Fruit fly (Drosophila melanogaster) whole organism, embryonic: ENCODE measurements around the gene CG4293.

ENCODE experiments used
- B-H1 ChIP-seq: fragments of 200-800 bp; sonication (Bioruptor generic); IDR thresholded peaks from 3 replicates; pipeline ENCODE4 v1.3.6; 2022; ENCODE audit warnings: missing biosample characterization, missing genetic modification characterization
- BEAF-32 ChIP-seq: fragments of 200-800 bp; sonication (Bioruptor generic); optimal IDR thresholded peaks from 3 replicates; lab custom pipeline; 2017; ENCODE audit warnings: missing biosample characterization, missing genetic modification characterization, mild to moderate bottlenecking, moderate library complexity, missing genetic modification reagents
- CG10267 ChIP-seq: fragments of 200-800 bp; sonication (Bioruptor generic); optimal IDR thresholded peaks from 2 replicates; lab custom pipeline; 2018; ENCODE audit warnings: missing biosample characterization, mild to moderate bottlenecking, missing genetic modification characterization, moderate library complexity
- CG10366 ChIP-seq: fragments of 200-800 bp; sonication (Bioruptor generic); IDR thresholded peaks from 2 replicates; pipeline ENCODE4 v1.3.6; 2022; ENCODE audit warnings: missing biosample characterization, missing genetic modification characterization
- CG10654 ChIP-seq: fragments of 200-800 bp; sonication (Bioruptor generic); optimal IDR thresholded peaks from 2 replicates; lab custom pipeline; 2016; ENCODE audit warnings: missing biosample characterization, missing genetic modification characterization
- CG11560 ChIP-seq: fragments of 200-800 bp; sonication (Bioruptor generic); IDR thresholded peaks from 3 replicates; pipeline ENCODE4 v1.3.6; 2022; ENCODE audit warnings: missing biosample characterization, missing genetic modification characterization
- CG12104 ChIP-seq: fragments of 200-800 bp; sonication (Bioruptor generic); optimal IDR thresholded peaks from 3 replicates; lab custom pipeline; 2016; ENCODE audit warnings: missing biosample characterization, missing genetic modification characterization
- CG12659 ChIP-seq: fragments of 200-800 bp; sonication (Bioruptor generic); optimal IDR thresholded peaks from 3 replicates; lab custom pipeline; 2017; ENCODE audit warnings: mild to moderate bottlenecking, missing biosample characterization, missing genetic modification reagents, missing genetic modification characterization
- CG15073 ChIP-seq: fragments of 200-800 bp; sonication (Bioruptor generic); optimal IDR thresholded peaks from 2 replicates; lab custom pipeline; 2016; ENCODE audit warnings: missing biosample characterization, missing genetic modification characterization
- CG16779 ChIP-seq: fragments of 200-800 bp; sonication (Bioruptor generic); IDR thresholded peaks from 2 replicates; pipeline ENCODE4 v1.3.6; 2022; ENCODE audit warnings: missing biosample characterization, missing genetic modification characterization
- CG16815 ChIP-seq: fragments of 200-800 bp; sonication (Bioruptor generic); optimal IDR thresholded peaks from 3 replicates; lab custom pipeline; 2017; ENCODE audit warnings: missing biosample characterization, mild to moderate bottlenecking, missing genetic modification characterization
- CG2199 ChIP-seq: fragments of 200-800 bp; sonication (Bioruptor generic); IDR thresholded peaks from 3 replicates; pipeline ENCODE4 v1.3.6; 2022; ENCODE audit warnings: missing biosample characterization, missing genetic modification characterization
- CG33557 ChIP-seq: fragments of 200-800 bp; sonication (Bioruptor generic); optimal IDR thresholded peaks from 2 replicates; lab custom pipeline; 2019; ENCODE audit warnings: missing biosample characterization, mild to moderate bottlenecking, missing genetic modification characterization, moderate library complexity
- CG3838 ChIP-seq: fragments of 200-800 bp; sonication (Bioruptor generic); optimal IDR thresholded peaks from 3 replicates; lab custom pipeline; 2016; ENCODE audit warnings: missing biosample characterization, missing genetic modification characterization
- CG6254 ChIP-seq: fragments of 200-800 bp; sonication (Bioruptor generic); optimal IDR thresholded peaks from 3 replicates; lab custom pipeline; 2017; ENCODE audit warnings: mild to moderate bottlenecking, missing biosample characterization, missing genetic modification reagents, missing genetic modification characterization
- CG8478 ChIP-seq: fragments of >200 bp; optimal IDR thresholded peaks from 2 replicates; lab custom pipeline; 2018
- CG8944 ChIP-seq: fragments of 200-800 bp; sonication (Bioruptor generic); optimal IDR thresholded peaks from 3 replicates; lab custom pipeline; 2016; ENCODE audit warnings: missing biosample characterization, missing genetic modification characterization
- CTCF ChIP-seq: fragments of 200-800 bp; sonication (Bioruptor generic); optimal IDR thresholded peaks from 2 replicates; lab custom pipeline; 2017; ENCODE audit warnings: missing biosample characterization, mild to moderate bottlenecking, missing genetic modification characterization, moderate library complexity
- CoRest ChIP-seq: fragments of 200-800 bp; sonication (Bioruptor generic); optimal IDR thresholded peaks from 3 replicates; lab custom pipeline; 2018; ENCODE audit warnings: missing biosample characterization, mild to moderate bottlenecking, missing genetic modification characterization, moderate library complexity
- ERR ChIP-seq: fragments of 200-800 bp; sonication (Bioruptor generic); optimal IDR thresholded peaks from 2 replicates; lab custom pipeline; 2016; ENCODE audit warnings: missing biosample characterization, missing genetic modification characterization
- Ets65A ChIP-seq: fragments of 200-800 bp; sonication (Bioruptor generic); peaks from one replicate; lab custom pipeline; 2016; ENCODE audit warnings: missing biosample characterization, missing genetic modification characterization
- Ets97D ChIP-seq: fragments of 200-800 bp; sonication (Bioruptor generic); optimal IDR thresholded peaks from 3 replicates; lab custom pipeline; 2016; ENCODE audit warnings: missing biosample characterization, missing genetic modification characterization
- H15 ChIP-seq: fragments of 200-800 bp; sonication (Bioruptor generic); IDR thresholded peaks from 3 replicates; pipeline ENCODE4 v1.3.6; 2022; ENCODE audit warnings: missing biosample characterization, missing genetic modification characterization
- HHEX ChIP-seq: fragments of 200-800 bp; sonication (Bioruptor generic); optimal IDR thresholded peaks from 3 replicates; lab custom pipeline; 2017; ENCODE audit warnings: missing biosample characterization, mild to moderate bottlenecking, missing genetic modification characterization, missing genetic modification reagents
- HLH3B ChIP-seq: fragments of 200-800 bp; sonication (Bioruptor generic); IDR thresholded peaks from 2 replicates; pipeline ENCODE4 v1.3.6; 2022; ENCODE audit warnings: missing biosample characterization, missing genetic modification characterization
- HmgD ChIP-seq: fragments of 200-800 bp; sonication (Bioruptor generic); optimal IDR thresholded peaks from 3 replicates; lab custom pipeline; 2016; ENCODE audit warnings: missing biosample characterization, missing genetic modification characterization
- Hmr ChIP-seq: fragments of 200-800 bp; sonication (Bioruptor generic); optimal IDR thresholded peaks from 3 replicates; lab custom pipeline; 2017; ENCODE audit warnings: mild to moderate bottlenecking, missing biosample characterization, missing genetic modification reagents, missing genetic modification characterization
- Hmx ChIP-seq: fragments of 200-800 bp; sonication (Bioruptor generic); optimal IDR thresholded peaks from 2 replicates; lab custom pipeline; 2016; ENCODE audit warnings: missing biosample characterization, missing genetic modification characterization
- Oaz ChIP-seq: fragments of 200-800 bp; sonication (Bioruptor generic); IDR thresholded peaks from 2 replicates; pipeline ENCODE4 v1.3.6; 2022; ENCODE audit warnings: missing biosample characterization, missing genetic modification characterization
- Pdp1 ChIP-seq, 2 experiments: fragments of 200-800 bp; sonication (Bioruptor generic); optimal IDR thresholded peaks; 3 replicates each; lab custom pipeline; 2016; ENCODE audit warnings: missing biosample characterization in 2 of 2, missing genetic modification characterization in 2 of 2, mild to moderate bottlenecking in 1 of 2, moderate library complexity in 1 of 2
- Ptx1 ChIP-seq: fragments of 200-800 bp; sonication (Bioruptor generic); IDR thresholded peaks from 2 replicates; pipeline ENCODE4 v1.3.6; 2022; ENCODE audit warnings: missing biosample characterization, missing genetic modification characterization
- Ssrp ChIP-seq: fragments of 200-800 bp; sonication (Bioruptor generic); optimal IDR thresholded peaks from 2 replicates; lab custom pipeline; 2018; ENCODE audit warnings: missing biosample characterization, mild to moderate bottlenecking, missing genetic modification characterization, moderate library complexity
- Stat92E ChIP-seq, 3 experiments: fragments of >200 bp in 2 of 3; fragments of 200-800 bp in 1 of 3; sonication (Bioruptor generic) in 1 of 3; optimal IDR thresholded peaks; 2 replicates each; lab custom pipeline; 2017 to 2019; ENCODE audit warnings: missing biosample characterization in 3 of 3, missing genetic modification characterization in 3 of 3, mild to moderate bottlenecking in 1 of 3, moderate library complexity in 1 of 3
- TFAM ChIP-seq: fragments of 200-800 bp; sonication (Bioruptor generic); optimal IDR thresholded peaks from 2 replicates; lab custom pipeline; 2017; ENCODE audit warnings: missing biosample characterization, missing genetic modification characterization, inconsistent platforms
- bab2 ChIP-seq: fragments of 200-800 bp; sonication (Bioruptor generic); optimal IDR thresholded peaks from 2 replicates; lab custom pipeline; 2016; ENCODE audit warnings: missing biosample characterization, missing genetic modification characterization
- bowl ChIP-seq: fragments of 200-800 bp; sonication (Bioruptor generic); IDR thresholded peaks from 2 replicates; pipeline ENCODE4 v1.3.6; 2022; ENCODE audit warnings: missing biosample characterization, missing genetic modification characterization
- cato ChIP-seq: fragments of 200-800 bp; sonication (Bioruptor generic); optimal IDR thresholded peaks from 2 replicates; lab custom pipeline; 2016; ENCODE audit warnings: missing biosample characterization, missing genetic modification characterization, borderline replicate concordance
- croc ChIP-seq: fragments of 200-800 bp; sonication (Bioruptor generic); conservative IDR thresholded peaks from 3 replicates; pipeline ENCODE4 v1.3.6; 2022; ENCODE audit warnings: missing biosample characterization, missing genetic modification characterization
- en ChIP-seq: fragments of 200-800 bp; sonication (Bioruptor generic); optimal IDR thresholded peaks from 2 replicates; lab custom pipeline; 2016; ENCODE audit warnings: missing biosample characterization, missing genetic modification characterization
- eve ChIP-seq, 2 experiments: fragments of >200 bp; optimal IDR thresholded peaks; 2 replicates each; lab custom pipeline; 2017; ENCODE audit warnings: missing biosample characterization in 2 of 2, missing genetic modification characterization in 2 of 2
- fd3F ChIP-seq: fragments of 200-800 bp; sonication (Bioruptor generic); optimal IDR thresholded peaks from 2 replicates; lab custom pipeline; 2018; ENCODE audit warnings: missing biosample characterization, mild to moderate bottlenecking, missing genetic modification characterization, moderate library complexity
- gcm2 ChIP-seq: fragments of 200-800 bp; sonication (Bioruptor generic); optimal IDR thresholded peaks from 2 replicates; lab custom pipeline; 2016; ENCODE audit warnings: missing biosample characterization, missing genetic modification characterization
- grau ChIP-seq: fragments of 200-800 bp; optimal IDR thresholded peaks from 3 replicates; lab custom pipeline; 2019; ENCODE audit warnings: missing biosample characterization, mild to moderate bottlenecking, missing genetic modification characterization, moderate library complexity
- gt ChIP-seq: fragments of 200-800 bp; sonication (Bioruptor generic); IDR thresholded peaks from 2 replicates; pipeline ENCODE4 v1.3.6; 2022; ENCODE audit warnings: missing biosample characterization, missing genetic modification characterization
- nerfin-1 ChIP-seq: fragments of 200-800 bp; sonication (Bioruptor generic); optimal IDR thresholded peaks from 3 replicates; lab custom pipeline; 2019; ENCODE audit warnings: missing biosample characterization, mild to moderate bottlenecking, missing genetic modification characterization, moderate library complexity
- pb ChIP-seq: fragments of 200-800 bp; sonication (Bioruptor generic); optimal IDR thresholded peaks from 3 replicates; lab custom pipeline; 2016; ENCODE audit warnings: missing biosample characterization, missing genetic modification characterization
- pzg ChIP-seq: fragments of 200-800 bp; sonication (Bioruptor generic); optimal IDR thresholded peaks from 3 replicates; lab custom pipeline; 2018; ENCODE audit warnings: missing biosample characterization, mild to moderate bottlenecking, missing genetic modification characterization, moderate library complexity
- tin ChIP-seq: fragments of 200-800 bp; sonication (Bioruptor generic); optimal IDR thresholded peaks from 3 replicates; lab custom pipeline; 2016; ENCODE audit warnings: missing biosample characterization, missing genetic modification characterization
- tll ChIP-seq, 2 experiments: fragments of 200-800 bp in 1 of 2; fragments of >200 bp in 1 of 2; sonication (Bioruptor generic) in 1 of 2; optimal IDR thresholded peaks; 2 replicates each; lab custom pipeline; 2017 to 2019; ENCODE audit warnings: missing biosample characterization in 2 of 2, missing genetic modification characterization in 2 of 2, mild to moderate bottlenecking in 1 of 2, moderate library complexity in 1 of 2
- trem ChIP-seq: fragments of 200-800 bp; optimal IDR thresholded peaks from 3 replicates; lab custom pipeline; 2019; ENCODE audit warnings: missing biosample characterization, mild to moderate bottlenecking, missing genetic modification characterization, moderate library complexity
- unc-4 ChIP-seq: fragments of 200-800 bp; sonication (Bioruptor generic); IDR thresholded peaks from 2 replicates; pipeline ENCODE4 v1.3.6; 2022; ENCODE audit warnings: missing biosample characterization, missing genetic modification characterization; ENCODE audit not compliant: partially characterized antibody

Gene CG4293

dm6 chrX:526479-527071 lies 3.5 kb downstream of the CG4293 start (continued):
- TF ChIP-seq CG3838 (GFP tag; lab: Kevin White, UChicago) (no peak), gcm2 (GFP tag; lab: Kevin White, UChicago) (no peak), CG12104 (GFP tag; lab: Kevin White, UChicago) (no peak), CG10267 (tag; lab: Kevin White, UChicago) (peak; percentile 76), fd3F (no peak), CG8478 (lab: Kevin White, UChicago) (no peak), CG33557 (peak; percentile 69), CG6254 (peak; percentile 47), ERR (GFP tag; lab: Kevin White, UChicago) (no peak), tll (GFP tag; optimal IDR thresholded peaks at IDR 0.05; lab: Kevin White, UChicago) (peak; percentile 15 to 76), Pdp1 (GFP tag; optimal IDR thresholded peaks at IDR 0.05; lab: Kevin White, UChicago) (peak; percentile 36 to 61), tin (GFP tag; lab: Kevin White, UChicago) (peak; percentile 65), CG2199 (GFP tag; lab: Robert Waterston, UW) (no peak), HHEX (no peak), Ets65A (GFP tag; lab: Kevin White, UChicago) (peak; percentile 91), pzg (GFP tag; lab: Kevin White, UChicago) (no peak), trem (tag; lab: Kevin White, UChicago) (peak; percentile 73), B-H1 (no peak), bowl (GFP tag; lab: Robert Waterston, UW) (no peak), Ets97D (GFP tag; lab: Kevin White, UChicago) (no peak), gt (0 out of 2 replicates have a peak, but pooled peaks have one; percentile 12), TFAM (GFP tag; lab: Kevin White, UChicago) (no peak), Ssrp (tag; lab: Kevin White, UChicago) (peak; percentile 63), eve (GFP tag; optimal IDR thresholded peaks at IDR 0.05; lab: Kevin White, UChicago) (peak in 1 of 2 experiments; percentile 93), pb (GFP tag; lab: Kevin White, UChicago) (no peak), cato (GFP tag; lab: Kevin White, UChicago) (no peak), nerfin-1 (tag; lab: Kevin White, UChicago) (peak; percentile 24), unc-4 (GFP tag; lab: Robert Waterston, UW) (no peak), CG10654 (GFP tag; lab: Kevin White, UChicago) (peak; percentile 24), CG12659 (GFP tag; lab: Kevin White, UChicago) (peak; percentile 6), Stat92E (GFP tag; optimal IDR thresholded peaks at IDR 0.05; lab: Kevin White, UChicago) (peak in 1 of 3 experiments; percentile 31), Ptx1 (GFP tag; lab: Robert Waterston, UW) (no peak), en (GFP tag; lab: Kevin White, UChicago) (peak; percentile 63), grau (tag; lab: Kevin White, UChicago) (peak; percentile 56), HLH3B (GFP tag; lab: Robert Waterston, UW) (no peak), Hmr (GFP tag; lab: Kevin White, UChicago) (no peak), croc (peak; percentile 61), bab2 (GFP tag; lab: Kevin White, UChicago) (peak; percentile 46), CG10366 (GFP tag; lab: Robert Waterston, UW) (no peak), H15 (GFP tag; lab: Robert Waterston, UW) (no peak), CG15073 (GFP tag; lab: Kevin White, UChicago) (no peak), CG11560 (tag; lab: Robert Waterston, UW) (no peak), CoRest (tag; lab: Kevin White, UChicago) (peak; percentile 31), CG16779 (GFP tag; lab: Robert Waterston, UW) (no peak), Hmx (GFP tag; lab: Kevin White, UChicago) (no peak), HmgD (GFP tag; lab: Kevin White, UChicago) (peak; percentile 8), CG8944 (GFP tag; lab: Kevin White, UChicago) (peak; percentile 44), BEAF-32 (GFP tag; lab: Kevin White, UChicago) (no peak), Oaz (GFP tag; lab: Robert Waterston, UW) (no peak), CG16815 (peak; percentile 81), CTCF (no peak)
